Worm (Caenorhabditis elegans): Measurements from ENCODE around the gene spe-39.

DNA sequence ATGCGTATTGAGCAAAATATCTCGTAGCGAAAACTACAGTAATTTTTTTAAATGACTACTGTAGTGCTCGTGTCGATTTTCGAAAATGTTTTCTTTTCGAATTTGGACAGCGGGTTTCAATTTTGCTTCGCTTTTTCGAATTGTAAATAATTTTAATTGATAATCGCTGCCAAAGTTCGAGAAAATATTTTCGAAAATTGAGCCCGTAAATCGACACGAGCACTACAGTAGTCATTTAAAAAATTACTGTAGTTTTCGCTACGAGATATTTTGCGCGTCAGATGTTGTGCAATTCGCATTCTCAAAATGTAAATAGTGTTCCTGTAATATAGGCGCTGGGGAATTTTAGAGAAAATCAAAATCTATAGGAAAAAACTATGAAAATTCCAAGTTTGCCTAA, 3.0 kb upstream of the spe-39 start:
- TF ChIP-seq med-1 (GFP tag; optimal IDR thresholded peaks at IDR 0.05; ENCODE audit: insufficient read depth): no peak
- TF ChIP-seq cog-1 (tag; optimal IDR thresholded peaks at IDR 0.05): no peak
- TF ChIP-seq flt-1 (GFP tag; IDR thresholded peaks at IDR 0.05): no peak
- TF ChIP-seq ref-1 (GFP tag; conservative IDR thresholded peaks at IDR 0.05): no peak
- no peak for TF ChIP-seq klf-2 (GFP tag; conservative IDR thresholded peaks at IDR 0.05)
- no peak for TF ChIP-seq T22C8.4 (GFP tag; IDR thresholded peaks at IDR 0.05)
- TF ChIP-seq ztf-29 (GFP tag; IDR thresholded peaks at IDR 0.05): no peak
- no peak for TF ChIP-seq ztf-23 (GFP tag; IDR thresholded peaks at IDR 0.05)
